Fruit fly (Drosophila melanogaster): ENCODE data around the gene PIG-P.

PIG-P gene

DNA sequence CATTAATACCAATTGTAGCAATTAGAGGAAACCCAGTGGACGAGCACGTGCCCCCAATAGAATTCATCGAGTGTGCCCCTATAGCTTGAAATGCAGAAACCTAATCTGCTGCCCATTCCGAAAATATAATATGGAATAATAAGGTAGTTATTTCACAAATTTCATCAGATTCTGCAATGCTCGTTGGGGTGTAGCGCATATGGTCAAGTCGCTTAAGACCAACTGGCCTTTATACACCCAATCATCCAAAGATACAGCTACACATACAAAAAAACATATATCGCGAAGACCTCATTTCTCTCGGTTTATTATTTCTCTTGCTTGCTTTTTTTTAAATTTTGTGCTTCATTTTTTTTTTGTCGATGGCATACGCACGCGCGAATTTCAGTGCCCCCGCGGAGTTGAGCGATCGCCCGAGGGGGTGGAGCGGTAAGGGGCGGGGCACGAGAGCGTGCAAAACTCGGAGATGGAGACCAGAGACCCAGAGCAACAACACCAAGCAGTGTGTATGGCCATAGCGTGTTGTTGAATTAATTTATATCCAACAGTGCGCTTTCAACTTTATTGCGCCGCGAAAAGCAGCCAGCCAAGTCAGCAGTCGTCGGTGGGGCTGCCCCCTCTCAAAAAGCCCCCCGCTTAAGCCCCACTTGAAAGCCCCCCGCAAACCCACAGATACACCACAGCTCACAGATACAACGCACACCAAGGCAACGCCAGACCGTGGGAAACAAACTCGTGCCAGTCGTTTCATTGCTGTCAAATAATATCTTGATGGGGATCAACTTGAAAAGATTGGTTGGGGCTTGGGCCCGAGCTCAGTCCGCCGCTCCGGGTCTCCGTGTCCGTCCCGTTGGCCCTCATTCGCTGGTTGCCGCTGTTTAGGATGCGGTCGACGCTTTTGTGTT is 49.8 kb downstream of the PIG-P start (continued):
- peak; percentile 58 for TF ChIP-seq Sox102F (GFP tag; optimal IDR thresholded peaks at IDR 0.05)
- TF ChIP-seq fd85E (GFP tag; optimal IDR thresholded peaks at IDR 0.05): peak; percentile 9
- TF ChIP-seq CG8319 (GFP tag; optimal IDR thresholded peaks at IDR 0.05): peak; percentile 38
- TF ChIP-seq CG8119 (GFP tag; IDR thresholded peaks at IDR 0.05): peak; percentile 69
- TF ChIP-seq CG10669 (GFP tag; optimal IDR thresholded peaks at IDR 0.05): peak; percentile 71
- TF ChIP-seq salr (GFP tag; optimal IDR thresholded peaks at IDR 0.05): peak in 1 of 2 experiments; percentile 68
- TF ChIP-seq Sox14 (GFP tag; optimal IDR thresholded peaks at IDR 0.05): peak; percentile 19
- TF ChIP-seq pdm3 (GFP tag; optimal IDR thresholded peaks at IDR 0.05): peak; percentile 42
- TF ChIP-seq CG6854 (GFP tag; optimal IDR thresholded peaks at IDR 0.05): peak; percentile 89
- TF ChIP-seq CG8632 (GFP tag; optimal IDR thresholded peaks at IDR 0.05): peak; percentile 55
- peak; percentile 71 for TF ChIP-seq dsx (GFP tag; optimal IDR thresholded peaks at IDR 0.05; ENCODE audit: poor library complexity, severe bottlenecking)
- peak; percentile 88 for TF ChIP-seq CG9139 (GFP tag; optimal IDR thresholded peaks at IDR 0.05)
- TF ChIP-seq lz (GFP tag; optimal IDR thresholded peaks at IDR 0.05): no peak
- TF ChIP-seq svp (GFP tag): peak; percentile 79
- TF ChIP-seq CG11294 (GFP tag; IDR thresholded peaks at IDR 0.05): no peak
- TF ChIP-seq Smox (GFP tag; optimal IDR thresholded peaks at IDR 0.05): peak; percentile 43
- peak; percentile 67 for TF ChIP-seq net (GFP tag; optimal IDR thresholded peaks at IDR 0.05)
- peak; percentile 51 for TF ChIP-seq topi (GFP tag; optimal IDR thresholded peaks at IDR 0.05)
- peak; percentile 23 for TF ChIP-seq acj6 (GFP tag; optimal IDR thresholded peaks at IDR 0.05)
- TF ChIP-seq esn (GFP tag; optimal IDR thresholded peaks at IDR 0.05): peak; percentile 40
- peak; percentile 8 for TF ChIP-seq fkh (GFP tag; optimal IDR thresholded peaks at IDR 0.05)
- TF ChIP-seq eg (GFP tag; IDR thresholded peaks at IDR 0.05): peak; percentile 80
- TF ChIP-seq CG6276 (GFP tag; optimal IDR thresholded peaks at IDR 0.05): peak; percentile 51
